Worm (Caenorhabditis elegans) whole organism, mixed stage, embryonic: ENCODE measurements around the gene C29F9.6.

Source experiments
- blmp-1 ChIP-seq: fragments of 150-350 bp; optimal IDR thresholded peaks from 2 replicates; lab custom pipeline; 2014; ENCODE audit warnings: missing biosample characterization, missing genetic modification characterization
- ces-1 ChIP-seq: fragments of 150-350 bp; optimal IDR thresholded peaks from 2 replicates; lab custom pipeline; 2014; ENCODE audit warnings: missing biosample characterization, missing genetic modification reagents, missing genetic modification characterization
- elt-1 ChIP-seq: sonication (generic microtip); optimal IDR thresholded peaks from 2 replicates; lab custom pipeline; 2017; ENCODE audit warnings: missing genetic modification characterization, mild to moderate bottlenecking, missing compliant biosample characterization, antibody characterized with exemption, moderate library complexity, borderline replicate concordance; ENCODE audit not compliant: insufficient read depth
- elt-3 ChIP-seq: fragments of 150-350 bp; optimal IDR thresholded peaks from 2 replicates; lab custom pipeline; 2014; ENCODE audit warnings: missing biosample characterization, missing genetic modification characterization
- lin-13 ChIP-seq: fragments of 150-350 bp; optimal IDR thresholded peaks from 2 replicates; lab custom pipeline; 2014; ENCODE audit warnings: missing biosample characterization, missing genetic modification characterization
- lsy-2 ChIP-seq: fragments of 150-350 bp; optimal IDR thresholded peaks from 2 replicates; lab custom pipeline; 2014; ENCODE audit warnings: missing biosample characterization, missing genetic modification characterization
- mls-2 ChIP-seq: sonication (generic microtip); optimal IDR thresholded peaks from 2 replicates; lab custom pipeline; 2016; ENCODE audit warnings: mild to moderate bottlenecking, missing genetic modification characterization, moderate library complexity, missing compliant biosample characterization
- nhr-28 ChIP-seq: fragments of 150-350 bp; optimal IDR thresholded peaks from 2 replicates; lab custom pipeline; 2014; ENCODE audit warnings: missing biosample characterization, missing genetic modification characterization
- pha-4 ChIP-seq: fragments of 150-350 bp; optimal IDR thresholded peaks from 2 replicates; lab custom pipeline; 2018; ENCODE audit warnings: missing biosample characterization, missing genetic modification reagents, missing genetic modification characterization
- snpc-4 ChIP-seq: fragments of 150-350 bp; optimal IDR thresholded peaks from 2 replicates; lab custom pipeline; 2014; ENCODE audit warnings: missing biosample characterization, missing genetic modification characterization
- unc-120 ChIP-seq: sonication (generic microtip); optimal IDR thresholded peaks from 2 replicates; lab custom pipeline; 2017; ENCODE audit warnings: missing genetic modification characterization, missing compliant biosample characterization; ENCODE audit not compliant: poor library complexity, severe bottlenecking
- unc-39 ChIP-seq: fragments of 150-350 bp; optimal IDR thresholded peaks from 2 replicates; lab custom pipeline; 2014; ENCODE audit warnings: missing biosample characterization, missing genetic modification characterization
- zip-8 ChIP-seq: fragments of 150-350 bp; optimal IDR thresholded peaks from 2 replicates; lab custom pipeline; 2014; ENCODE audit warnings: missing biosample characterization, missing genetic modification characterization
- ztf-11 ChIP-seq: fragments of 150-350 bp; optimal IDR thresholded peaks from 2 replicates; lab custom pipeline; 2014; ENCODE audit warnings: missing biosample characterization, missing genetic modification characterization

- TF ChIP-seq ces-1 (GFP tag; lab: Kevin White, UChicago): peak; percentile 6
- TF ChIP-seq snpc-4 (tag; lab: Kevin White, UChicago): no peak
- no peak for TF ChIP-seq unc-39 (tag; lab: Kevin White, UChicago)
- no peak for TF ChIP-seq elt-3 (tag; lab: Kevin White, UChicago)
- no peak for TF ChIP-seq lin-13
- TF ChIP-seq lsy-2 (tag; lab: Kevin White, UChicago): no peak
- TF ChIP-seq ztf-11 (tag; lab: Kevin White, UChicago): no peak
- TF ChIP-seq mls-2 (tag; lab: Kevin White, UChicago): no peak
- no peak for TF ChIP-seq elt-1
- TF ChIP-seq pha-4 (tag; lab: Kevin White, UChicago): no peak
- TF ChIP-seq zip-8 (tag; lab: Kevin White, UChicago): no peak
- TF ChIP-seq blmp-1: no peak
- no peak for TF ChIP-seq nhr-28
- peak; percentile 75 for TF ChIP-seq unc-120 (tag; lab: Kevin White, UChicago)
Measured at ce11 chrIII:67025-67424, 47.7 kb upstream of the C29F9.6 start.
